Worm (Caenorhabditis elegans) whole organism, young adult: ENCODE results near the gene K08E3.2.
A peak's percentile ranks its signal among the peaks of the same experiment; 100 is the strongest.

Experiments
- F55B11.4 ChIP-seq: sonication (generic microtip); optimal IDR thresholded peaks from 2 replicates; lab custom pipeline; 2016; ENCODE audit warnings: missing compliant biosample characterization, missing genetic modification characterization, borderline replicate concordance; ENCODE audit not compliant: insufficient read depth
- Y56A3A.18 ChIP-seq: fragments of 200-800 bp; sonication (Bioruptor generic); IDR thresholded peaks from 2 replicates; pipeline ENCODE4 v1.3.6; 2022; ENCODE audit warnings: missing genetic modification reagents, missing genetic modification characterization, missing compliant biosample characterization
- him-1 ChIP-seq: sonication (generic microtip); optimal IDR thresholded peaks from 2 replicates; lab custom pipeline; 2016; ENCODE audit warnings: missing genotype, missing genetic modification reagents, missing genetic modification characterization, missing compliant biosample characterization
- madf-3 ChIP-seq: fragments of 200-800 bp; sonication (Bioruptor generic); IDR thresholded peaks from 2 replicates; pipeline ENCODE4 v1.3.6; 2022; ENCODE audit warnings: missing genetic modification reagents, missing genetic modification characterization, missing compliant biosample characterization
- mxl-1 ChIP-seq: sonication (generic microtip); optimal IDR thresholded peaks from 2 replicates; lab custom pipeline; 2016; ENCODE audit warnings: missing genetic modification characterization, missing compliant biosample characterization
- unc-130 ChIP-seq: sonication (generic microtip); optimal IDR thresholded peaks from 2 replicates; lab custom pipeline; 2016; ENCODE audit warnings: missing genetic modification reagents, missing genetic modification characterization, missing compliant biosample characterization

ce11 chrIII:13721944-13722343 lies 26.5 kb downstream of the K08E3.2 start:
- TF ChIP-seq unc-130 (GFP tag; lab: Kevin White, UChicago) (no peak), madf-3 (GFP tag; lab: Robert Waterston, UW) (no peak), F55B11.4 (no peak), mxl-1 (no peak), Y56A3A.18 (GFP tag; lab: Robert Waterston, UW) (0 out of 2 replicates have a peak, but pooled peaks have one; percentile 23), him-1 (no peak)
